Worm (Caenorhabditis elegans): Measurements from ENCODE around the gene T20D4.10.

The T20D4.10 gene

DNA sequence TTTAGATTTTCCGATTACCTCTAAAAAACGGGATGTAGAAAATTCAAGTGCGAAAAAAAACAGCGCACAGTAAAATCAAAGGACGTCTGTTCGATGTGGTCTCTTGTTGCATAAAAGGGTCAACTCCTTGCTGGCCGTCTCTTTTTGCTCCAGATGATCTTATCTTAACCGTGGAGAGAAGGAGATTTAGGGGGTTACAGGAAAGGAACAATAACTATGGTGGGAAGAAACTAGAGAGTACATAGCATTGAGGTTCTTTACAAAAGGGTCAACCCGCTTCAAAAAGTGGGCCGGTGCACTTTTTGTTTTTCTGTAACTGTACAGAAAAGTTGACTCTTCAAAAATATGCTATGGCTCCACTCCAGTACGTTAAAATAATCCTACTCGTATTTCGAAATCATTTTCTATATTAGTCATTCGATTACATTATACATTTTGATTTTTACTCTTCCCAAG, 31.5 kb downstream of the T20D4.10 start, which contains the start of the genes T20D4.19 and srj-9:
TSS of gene T20D4.19 (minus strand) at position 101 of the 456 bp plus-strand sequence.
TSS of gene srj-9 (plus strand) at position 406 of the 456 bp plus-strand sequence.
- TF ChIP-seq nhr-2 (tag; optimal IDR thresholded peaks at IDR 0.05) (peak; percentile 31), ceh-83 (GFP tag; optimal IDR thresholded peaks at IDR 0.05) (no peak)

DNA sequence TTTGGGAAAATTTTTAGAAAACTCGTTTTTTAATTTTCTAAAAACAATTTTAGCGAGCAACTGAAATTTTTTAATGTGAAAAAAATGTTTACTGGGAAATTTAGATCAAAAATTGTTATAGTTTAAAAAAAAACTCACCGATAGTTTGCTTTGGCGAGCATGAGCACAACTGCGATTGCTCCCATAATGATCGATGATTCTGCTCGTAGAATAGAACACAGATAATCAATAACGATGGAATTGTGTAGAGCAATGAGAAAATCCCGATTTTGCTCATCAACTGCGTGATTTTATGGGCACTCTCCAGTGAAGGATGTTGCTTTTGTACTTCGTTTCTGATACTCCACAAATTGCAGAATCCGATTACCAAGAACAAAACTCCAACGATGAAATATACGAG, 42.6 kb downstream of the T20D4.10 start:
- TF ChIP-seq hlh-1 (tag; optimal IDR thresholded peaks at IDR 0.05) (no peak), lin-13 (tag; optimal IDR thresholded peaks at IDR 0.05) (no peak), mls-2 (tag; optimal IDR thresholded peaks at IDR 0.05) (no peak), unc-120 (tag; optimal IDR thresholded peaks at IDR 0.05; ENCODE audit: poor library complexity, severe bottlenecking) (no peak), M03D4.4 (tag; optimal IDR thresholded peaks at IDR 0.05) (no peak), flh-1 (GFP tag; optimal IDR thresholded peaks at IDR 0.05) (no peak), lin-32 (GFP tag; optimal IDR thresholded peaks at IDR 0.05) (no peak), unc-62 (GFP tag; optimal IDR thresholded peaks at IDR 0.05) (no peak), mep-1 (tag; optimal IDR thresholded peaks at IDR 0.05) (no peak), sptf-1 (tag; optimal IDR thresholded peaks at IDR 0.05) (no peak), snpc-4 (tag; optimal IDR thresholded peaks at IDR 0.05) (no peak), ces-1 (GFP tag; optimal IDR thresholded peaks at IDR 0.05) (no peak), elt-1 (tag; optimal IDR thresholded peaks at IDR 0.05; ENCODE audit: borderline replicate concordance, insufficient read depth) (no peak), nhr-237 (tag; optimal IDR thresholded peaks at IDR 0.05) (no peak), ceh-83 (GFP tag; optimal IDR thresholded peaks at IDR 0.05) (no peak), nhr-28 (tag; optimal IDR thresholded peaks at IDR 0.05) (no peak)

DNA sequence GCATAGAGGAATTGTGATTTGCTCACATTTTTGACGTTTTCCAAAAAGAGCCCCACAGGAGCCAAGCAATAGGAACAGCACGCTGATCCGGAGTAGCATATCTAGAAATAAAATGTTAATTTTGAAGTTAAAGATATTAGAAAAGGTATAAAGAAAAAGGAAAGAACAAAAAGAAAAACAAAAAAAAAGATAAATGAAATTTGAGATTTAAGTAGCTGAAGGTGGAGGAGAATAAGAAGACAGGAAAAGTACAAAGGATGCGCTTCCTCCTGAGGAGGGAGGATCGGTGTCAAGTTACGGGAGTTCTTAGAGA, 44.7 kb downstream of the T20D4.10 start, which contains the start of gene cfz-2:
TSS of gene cfz-2 (minus strand) at position 101 of the 313 bp plus-strand sequence.
- no peak for TF ChIP-seq elt-1 (tag; optimal IDR thresholded peaks at IDR 0.05; ENCODE audit: borderline replicate concordance, insufficient read depth)
- no peak for TF ChIP-seq ces-1 (GFP tag; optimal IDR thresholded peaks at IDR 0.05)
- no peak for TF ChIP-seq unc-39 (tag; optimal IDR thresholded peaks at IDR 0.05)
- TF ChIP-seq bed-3 (GFP tag; optimal IDR thresholded peaks at IDR 0.05), result no peak
- no peak for TF ChIP-seq lsy-2 (tag; optimal IDR thresholded peaks at IDR 0.05)
- TF ChIP-seq M03D4.4 (tag; optimal IDR thresholded peaks at IDR 0.05), result no peak
- TF ChIP-seq nhr-76 (tag; optimal IDR thresholded peaks at IDR 0.05), result no peak
- no peak for TF ChIP-seq mab-5 (tag; optimal IDR thresholded peaks at IDR 0.05)
- no peak for TF ChIP-seq hlh-1 (tag; optimal IDR thresholded peaks at IDR 0.05)
- TF ChIP-seq nhr-237 (tag; optimal IDR thresholded peaks at IDR 0.05), result no peak
- TF ChIP-seq mls-2 (tag; optimal IDR thresholded peaks at IDR 0.05), result no peak
- TF ChIP-seq flh-1 (GFP tag; optimal IDR thresholded peaks at IDR 0.05), result no peak
- TF ChIP-seq nhr-12 (tag; optimal IDR thresholded peaks at IDR 0.05), result no peak
- no peak for TF ChIP-seq unc-120 (tag; optimal IDR thresholded peaks at IDR 0.05; ENCODE audit: poor library complexity, severe bottlenecking)

DNA sequence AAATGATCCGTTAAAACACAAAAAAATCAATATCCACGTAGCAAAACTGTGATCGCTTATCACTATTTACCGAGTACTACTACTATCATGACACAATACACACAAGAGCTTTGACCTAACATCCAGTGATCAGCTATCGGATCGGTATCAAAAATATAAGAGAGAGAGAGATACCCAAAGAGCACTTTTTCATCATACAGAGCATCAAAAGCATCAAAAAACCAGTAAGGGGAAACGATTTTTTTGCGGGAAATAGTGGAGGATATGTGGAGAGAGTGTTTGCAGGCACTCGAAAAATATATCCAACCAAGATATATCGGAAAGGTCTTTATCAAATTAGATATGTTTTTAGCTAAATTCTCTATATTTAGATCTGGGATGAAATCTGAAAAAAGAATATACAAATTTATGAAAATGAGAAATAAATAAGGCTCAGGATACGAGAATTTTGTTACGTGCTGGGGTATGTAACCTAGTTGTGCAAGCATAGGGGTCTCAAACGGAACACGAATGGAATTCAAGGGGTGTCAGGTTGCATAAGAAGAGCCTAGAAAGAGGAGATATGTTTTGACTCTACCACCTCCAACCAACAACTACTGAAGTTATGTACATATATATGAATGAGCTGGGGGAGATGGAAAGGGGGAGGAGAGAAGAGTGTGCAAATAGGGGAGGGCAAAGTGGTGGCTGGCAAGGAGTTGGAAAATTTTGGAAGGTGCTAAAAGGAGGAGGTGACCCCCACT, 45.2 kb downstream of the T20D4.10 start:
- TF ChIP-seq mls-2 (tag; optimal IDR thresholded peaks at IDR 0.05) (peak; percentile 22), M03D4.4 (tag; optimal IDR thresholded peaks at IDR 0.05) (peak; percentile 25), sptf-1 (tag; optimal IDR thresholded peaks at IDR 0.05) (no peak)

DNA sequence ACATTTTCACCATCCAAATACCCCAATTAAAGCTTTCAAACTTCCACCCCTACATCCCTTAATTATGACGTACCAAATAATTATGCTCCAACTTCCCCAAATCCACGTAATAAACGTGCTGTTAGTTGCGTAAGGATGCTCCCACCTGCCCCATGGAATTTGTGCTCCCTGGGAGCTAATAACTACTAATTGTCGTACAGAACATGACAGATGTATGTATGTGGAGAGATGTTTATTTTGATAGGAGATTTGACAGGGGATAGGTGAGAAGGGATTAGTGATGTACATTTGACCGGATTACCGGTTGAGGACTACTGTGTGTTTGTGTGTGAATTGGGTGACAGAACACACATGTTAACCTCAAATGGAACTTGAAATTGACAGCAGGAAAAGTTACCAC, 49.8 kb downstream of the T20D4.10 start:
- peak; percentile 58 for TF ChIP-seq sptf-1 (tag; optimal IDR thresholded peaks at IDR 0.05)
- TF ChIP-seq unc-62 (GFP tag; optimal IDR thresholded peaks at IDR 0.05), result no peak
- no peak for TF ChIP-seq unc-39 (tag; optimal IDR thresholded peaks at IDR 0.05)
- TF ChIP-seq zip-8 (tag; optimal IDR thresholded peaks at IDR 0.05), result peak; percentile 62
- TF ChIP-seq ceh-43 (GFP tag; optimal IDR thresholded peaks at IDR 0.05), result peak; percentile 43
- peak; percentile 92 for TF ChIP-seq nhr-2 (tag; optimal IDR thresholded peaks at IDR 0.05)
- peak; percentile 65 for TF ChIP-seq cnd-1 (tag; optimal IDR thresholded peaks at IDR 0.05)

DNA sequence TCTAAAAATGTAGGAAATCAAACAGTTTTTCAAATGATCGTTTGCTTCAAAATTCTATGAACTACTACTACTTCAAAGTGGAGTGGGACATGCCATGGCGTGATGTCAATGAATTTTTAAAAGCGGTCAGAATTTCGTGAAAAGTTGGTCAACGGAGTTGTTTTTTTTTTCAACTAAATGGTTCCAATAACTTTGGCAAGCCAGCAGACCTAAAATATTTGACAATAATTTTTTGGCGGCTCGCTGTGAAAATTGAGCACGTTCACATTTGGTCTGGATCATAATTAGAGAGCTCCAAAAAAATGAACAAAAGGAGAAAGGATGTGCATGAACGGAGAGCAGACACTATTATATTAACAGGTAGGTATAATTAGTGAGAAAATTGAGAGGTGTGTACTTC, 50.3 kb downstream of the T20D4.10 start:
- TF ChIP-seq ceh-83 (GFP tag; optimal IDR thresholded peaks at IDR 0.05), result no peak
- no peak for TF ChIP-seq sem-2 (GFP tag; optimal IDR thresholded peaks at IDR 0.05)
- TF ChIP-seq sptf-1 (tag; optimal IDR thresholded peaks at IDR 0.05), result peak; percentile 7

All from whole organism, mixed stage, embryonic.